Fruit fly (Drosophila melanogaster) whole organism, wandering third instar larva: ENCODE data around the gene Tbcd.
A peak's percentile ranks its signal among the peaks of the same experiment; 100 is the strongest.

Experiments used
- Abd-B ChIP-seq: fragments of >200 bp; optimal IDR thresholded peaks from 2 replicates; lab custom pipeline; 2017; ENCODE audit warnings: missing biosample characterization, missing genetic modification characterization
- CG32264 ChIP-seq: fragments of 200-800 bp; sonication (Bioruptor generic); optimal IDR thresholded peaks from 2 replicates; lab custom pipeline; 2016; ENCODE audit warnings: missing biosample characterization, missing genetic modification characterization
- CG9705 ChIP-seq: fragments of 200-800 bp; sonication (Bioruptor generic); optimal IDR thresholded peaks from 2 replicates; lab custom pipeline; 2018; ENCODE audit warnings: missing biosample characterization, mild to moderate bottlenecking, missing genetic modification characterization
- CrebA ChIP-seq: fragments of 200-800 bp; sonication (Bioruptor generic); optimal IDR thresholded peaks from 2 replicates; lab custom pipeline; 2016; ENCODE audit warnings: missing biosample characterization, mild to moderate bottlenecking, missing genetic modification characterization, borderline replicate concordance
- Dfd ChIP-seq: fragments of >200 bp; optimal IDR thresholded peaks from 2 replicates; lab custom pipeline; 2017; ENCODE audit warnings: missing biosample characterization, missing genetic modification characterization
- Dif ChIP-seq: fragments of 200-275, 200-300 bp; sonication (Bioruptor generic); optimal IDR thresholded peaks from 2 replicates; lab custom pipeline; 2018; ENCODE audit warnings: missing biosample characterization, missing genetic modification characterization; ENCODE audit not compliant: partially characterized antibody
- GATAd ChIP-seq: sonication (Bioruptor generic); optimal IDR thresholded peaks from 2 replicates; lab custom pipeline; 2016; ENCODE audit warnings: missing biosample characterization, missing genetic modification characterization
- HLH106 ChIP-seq: fragments of 200-800 bp; optimal IDR thresholded peaks from 3 replicates; lab custom pipeline; 2019; ENCODE audit warnings: missing biosample characterization, mild to moderate bottlenecking, missing genetic modification characterization, moderate library complexity
- Hnf4 ChIP-seq: fragments of 200-800 bp; sonication (Bioruptor generic); optimal IDR thresholded peaks from 2 replicates; lab custom pipeline; 2016; ENCODE audit warnings: missing biosample characterization, mild to moderate bottlenecking, missing genetic modification characterization
- Hr78 ChIP-seq: fragments of >200 bp; optimal IDR thresholded peaks from 2 replicates; lab custom pipeline; 2017; ENCODE audit warnings: missing biosample characterization, missing genetic modification characterization
- Hr83 ChIP-seq: fragments of 200-300 bp; sonication (Bioruptor generic); optimal IDR thresholded peaks from 2 replicates; lab custom pipeline; 2016; ENCODE audit warnings: missing biosample characterization, mild to moderate bottlenecking, missing genetic modification characterization, moderate library complexity; ENCODE audit not compliant: poor library complexity, severe bottlenecking
- Jra ChIP-seq: sonication (Bioruptor generic); optimal IDR thresholded peaks from 2 replicates; lab custom pipeline; 2016; ENCODE audit warnings: missing biosample characterization, missing genetic modification characterization
- Mio ChIP-seq: sonication (Bioruptor generic); optimal IDR thresholded peaks from 2 replicates; lab custom pipeline; 2016; ENCODE audit warnings: missing biosample characterization, missing genetic modification characterization
- Myc ChIP-seq: fragments of >200 bp; optimal IDR thresholded peaks from 2 replicates; lab custom pipeline; 2017
- N ChIP-seq: fragments of >200 bp; optimal IDR thresholded peaks from 2 replicates; lab custom pipeline; 2018; ENCODE audit warnings: missing biosample characterization, missing external identifiers, missing genetic modification characterization
- OdsH ChIP-seq: fragments of 200-800 bp; sonication (Bioruptor generic); optimal IDR thresholded peaks from 2 replicates; lab custom pipeline; 2016; ENCODE audit warnings: missing biosample characterization, mild to moderate bottlenecking, missing genetic modification characterization
- Rel ChIP-seq, 2 experiments: fragments of 200-800 bp; sonication (Bioruptor generic) in 1 of 2; optimal IDR thresholded peaks; 2 replicates in 1 of 2; 3 replicates in 1 of 2; lab custom pipeline; 2016 to 2019; ENCODE audit warnings: mild to moderate bottlenecking in 2 of 2, missing biosample characterization in 2 of 2, missing genetic modification characterization in 2 of 2, moderate library complexity in 1 of 2
- Sp1 ChIP-seq: fragments of 200-800 bp; sonication (Bioruptor generic); optimal IDR thresholded peaks from 3 replicates; lab custom pipeline; 2019; ENCODE audit warnings: missing biosample characterization, mild to moderate bottlenecking, missing genetic modification characterization, moderate library complexity
- Vsx2 ChIP-seq: fragments of 200-300, 225-300 bp; sonication (Bioruptor generic); optimal IDR thresholded peaks from 2 replicates; lab custom pipeline; 2018; ENCODE audit warnings: missing biosample characterization, missing genetic modification characterization; ENCODE audit not compliant: partially characterized antibody
- br ChIP-seq: fragments of 200-800 bp; sonication (Bioruptor generic); optimal IDR thresholded peaks from 2 replicates; lab custom pipeline; 2016; ENCODE audit warnings: missing biosample characterization, missing genetic modification characterization
- brk ChIP-seq: fragments of 200-800 bp; sonication (Bioruptor generic); optimal IDR thresholded peaks from 2 replicates; lab custom pipeline; 2016; ENCODE audit warnings: missing biosample characterization, mild to moderate bottlenecking, missing genetic modification characterization
- dl ChIP-seq, 2 experiments: fragments of 175-275, 200-275 bp in 1 of 2; fragments of 200-275 bp in 1 of 2; sonication (Bioruptor generic); optimal IDR thresholded peaks; lab custom pipeline; 2018; ENCODE audit warnings: mild to moderate bottlenecking in 2 of 2, missing biosample characterization in 2 of 2, missing genetic modification characterization in 2 of 2, moderate library complexity in 2 of 2; ENCODE audit not compliant: partially characterized antibody in 2 of 2, insufficient read depth in 1 of 2
- dmrt93B ChIP-seq: fragments of 200-800 bp; sonication (Bioruptor generic); optimal IDR thresholded peaks from 2 replicates; lab custom pipeline; 2018; ENCODE audit warnings: missing biosample characterization, mild to moderate bottlenecking, missing genetic modification characterization
- dsf ChIP-seq: sonication (Bioruptor generic); optimal IDR thresholded peaks from 2 replicates; lab custom pipeline; 2016; ENCODE audit warnings: missing biosample characterization, missing genetic modification characterization, borderline replicate concordance
- ey ChIP-seq: fragments of 200-800 bp; sonication (Bioruptor generic); optimal IDR thresholded peaks from 2 replicates; lab custom pipeline; 2016; ENCODE audit warnings: missing biosample characterization, missing genetic modification characterization
- foxo ChIP-seq, 2 experiments: fragments of 200-800 bp; sonication (Bioruptor generic); optimal IDR thresholded peaks; 2 replicates in 1 of 2; 3 replicates in 1 of 2; lab custom pipeline; 2016 to 2017; ENCODE audit warnings: missing biosample characterization in 2 of 2, missing genetic modification characterization in 2 of 2
- fru ChIP-seq: fragments of 200-800 bp; sonication (Bioruptor generic); optimal IDR thresholded peaks from 3 replicates; lab custom pipeline; 2016; ENCODE audit warnings: missing biosample characterization, mild to moderate bottlenecking, missing genetic modification characterization
- h ChIP-seq: fragments of 200-800 bp; sonication (Bioruptor generic); optimal IDR thresholded peaks from 3 replicates; lab custom pipeline; 2016; ENCODE audit warnings: missing biosample characterization, mild to moderate bottlenecking, missing genetic modification characterization
- jim ChIP-seq: fragments of 175-275, 200-325 bp; sonication (Bioruptor generic); optimal IDR thresholded peaks from 2 replicates; lab custom pipeline; 2016; ENCODE audit warnings: missing biosample characterization, mild to moderate bottlenecking, missing genetic modification characterization
- lola ChIP-seq: fragments of >200 bp; optimal IDR thresholded peaks from 2 replicates; lab custom pipeline; 2017; ENCODE audit warnings: missing biosample characterization, missing genetic modification characterization
- pan ChIP-seq: fragments of >200 bp; optimal IDR thresholded peaks from 2 replicates; lab custom pipeline; 2017
- psq ChIP-seq: fragments of 200-800 bp; sonication (Bioruptor generic); optimal IDR thresholded peaks from 3 replicates; lab custom pipeline; 2017; ENCODE audit warnings: missing biosample characterization, mild to moderate bottlenecking, missing genetic modification characterization, moderate library complexity
- rgr ChIP-seq: fragments of 200-800 bp; sonication (Bioruptor generic); optimal IDR thresholded peaks from 3 replicates; lab custom pipeline; 2016; ENCODE audit warnings: missing biosample characterization, mild to moderate bottlenecking, missing genetic modification characterization
- sage ChIP-seq: fragments of 200-800 bp; sonication (Bioruptor generic); optimal IDR thresholded peaks from 2 replicates; lab custom pipeline; 2016; ENCODE audit warnings: missing biosample characterization, mild to moderate bottlenecking, missing genetic modification characterization
- sv ChIP-seq: fragments of 200-800 bp; sonication (Bioruptor generic); optimal IDR thresholded peaks from 3 replicates; lab custom pipeline; 2016; ENCODE audit warnings: missing biosample characterization, missing genetic modification characterization
- tai ChIP-seq: sonication (Bioruptor generic); optimal IDR thresholded peaks from 2 replicates; lab custom pipeline; 2016; ENCODE audit warnings: missing biosample characterization, missing genetic modification characterization
- usp ChIP-seq: fragments of >200 bp; optimal IDR thresholded peaks from 2 replicates; lab custom pipeline; 2017; ENCODE audit warnings: missing biosample characterization, missing genetic modification characterization
- woc ChIP-seq: sonication (Bioruptor generic); optimal IDR thresholded peaks from 2 replicates; lab custom pipeline; 2016; ENCODE audit warnings: missing biosample characterization, mild to moderate bottlenecking, missing genetic modification characterization

The Tbcd gene

dm6 chr2L:2173191-2173590, 25.9 kb downstream of the Tbcd start:
- TF ChIP-seq CrebA (GFP tag; lab: Kevin White, UChicago) (no peak), Dfd (GFP tag; lab: Kevin White, UChicago) (peak; percentile 59)

dm6 chr2L:2173604-2174003, 26.3 kb downstream of the Tbcd start:
- no peak for TF ChIP-seq tai
- no peak for TF ChIP-seq usp (GFP tag; lab: Kevin White, UChicago)
- TF ChIP-seq sv (GFP tag; lab: Kevin White, UChicago): no peak
- no peak for TF ChIP-seq Dfd (GFP tag; lab: Kevin White, UChicago)
- TF ChIP-seq Vsx2 (GFP tag; lab: Kevin White, UChicago): no peak

- TF ChIP-seq woc (peak; percentile 29), lola (no peak), CG9705 (GFP tag; lab: Kevin White, UChicago) (no peak), brk (GFP tag; lab: Kevin White, UChicago) (peak; percentile 61), sv (GFP tag; lab: Kevin White, UChicago) (no peak), Abd-B (GFP tag; lab: Kevin White, UChicago) (no peak), Dfd (GFP tag; lab: Kevin White, UChicago) (peak; percentile 90), Vsx2 (GFP tag; lab: Kevin White, UChicago) (peak; percentile 43), rgr (GFP tag; lab: Kevin White, UChicago) (peak; percentile 63), fru (GFP tag; lab: Kevin White, UChicago) (peak; percentile 47), tai (peak; percentile 24), Dif (peak; percentile 76), Hr78 (no peak), CG32264 (no peak), Rel (GFP tag; optimal IDR thresholded peaks at IDR 0.05; lab: Kevin White, UChicago) (no peak), Rel (tag; optimal IDR thresholded peaks at IDR 0.05; lab: Kevin White, UChicago) (peak; percentile 1), psq (GFP tag; lab: Kevin White, UChicago) (peak; percentile 91), Hnf4 (GFP tag; lab: Kevin White, UChicago) (peak; percentile 41), foxo (GFP tag; optimal IDR thresholded peaks at IDR 0.05; lab: Kevin White, UChicago) (peak in 1 of 2 experiments; percentile 21), jim (GFP tag; lab: Kevin White, UChicago) (no peak), Sp1 (GFP tag; lab: Kevin White, UChicago) (peak; percentile 37), HLH106 (tag; lab: Kevin White, UChicago) (peak; percentile 32), h (peak; percentile 28), pan (lab: Kevin White, UChicago) (no peak), GATAd (GFP tag; lab: Kevin White, UChicago) (no peak), dsf (GFP tag; lab: Kevin White, UChicago) (no peak), dmrt93B (no peak), usp (GFP tag; lab: Kevin White, UChicago) (no peak), Hr83 (peak; percentile 42), CrebA (GFP tag; lab: Kevin White, UChicago) (no peak), br (peak; percentile 48), OdsH (GFP tag; lab: Kevin White, UChicago) (peak; percentile 54), Mio (GFP tag; lab: Kevin White, UChicago) (no peak), Myc (no peak), N (no peak), ey (GFP tag; lab: Kevin White, UChicago) (peak; percentile 47), dl (GFP tag; optimal IDR thresholded peaks at IDR 0.05; lab: Kevin White, UChicago; ENCODE audit: insufficient read depth in 1 of 2, partially characterized antibody in 2 of 2) (peak in 1 of 2 experiments; percentile 41), sage (GFP tag; lab: Kevin White, UChicago) (no peak), Jra (GFP tag; lab: Kevin White, UChicago) (peak; percentile 0)
Observed at dm6 chr2L:2175090-2175830, 27.9 kb downstream of the Tbcd start.
